Worm (Caenorhabditis elegans): ENCODE results near the gene K06A4.2.

DNA sequence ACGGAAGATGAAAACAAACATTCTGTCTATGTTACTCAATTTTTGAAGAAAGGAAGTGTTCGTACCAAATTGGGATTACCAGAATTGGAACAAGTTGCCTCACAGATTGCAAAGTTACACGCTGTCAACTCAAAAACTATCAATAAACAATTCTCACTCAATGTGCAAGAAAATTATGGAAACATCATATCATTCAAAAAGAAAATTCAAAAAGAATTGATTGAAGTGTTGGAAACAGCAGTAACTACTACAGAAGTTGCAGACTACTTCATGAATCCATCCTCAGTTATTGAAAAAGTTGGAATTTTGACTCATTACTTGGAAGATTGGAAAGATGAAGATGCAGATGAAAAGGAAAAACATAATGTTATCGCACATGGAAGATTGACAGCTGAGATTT lies 44.0 kb downstream of the K06A4.2 start:
- no peak for TF ChIP-seq him-1 (tag; optimal IDR thresholded peaks at IDR 0.05)
- no peak for TF ChIP-seq dao-5 (tag; optimal IDR thresholded peaks at IDR 0.05)
